Worm (Caenorhabditis elegans) whole organism, L4/young adult: ENCODE measurements around the gene bath-46.

Experiments
- dao-5 ChIP-seq: sonication (generic microtip); optimal IDR thresholded peaks from 2 replicates; lab custom pipeline; 2016; ENCODE audit warnings: missing genotype, missing genetic modification characterization, moderate library complexity, missing compliant biosample characterization
- him-1 ChIP-seq: sonication (generic microtip); optimal IDR thresholded peaks from 2 replicates; lab custom pipeline; 2016; ENCODE audit warnings: missing genotype, missing genetic modification reagents, missing genetic modification characterization, missing compliant biosample characterization

ce11 chrII:1621180-1621579 is 23.5 kb downstream of the bath-46 start, which contains the start of gene fbxa-158:
- TF ChIP-seq him-1 (tag; lab: Kevin White, UChicago) (no peak), dao-5 (tag; lab: Kevin White, UChicago) (no peak)
